Fruit fly (Drosophila melanogaster) Kc167 (cell line): Measurements from ENCODE around the gene CG9628.

Experiments
- Myc ChIP-seq: fragments of >200 bp; optimal IDR thresholded peaks from 2 replicates; lab custom pipeline; 2017; ENCODE audit warnings: missing external identifiers
- h ChIP-seq: fragments of >200 bp; optimal IDR thresholded peaks from 3 replicates; lab custom pipeline; 2018; ENCODE audit warnings: missing external identifiers
- insv ChIP-seq: fragments of >200 bp; optimal IDR thresholded peaks from 3 replicates; lab custom pipeline; 2018; ENCODE audit warnings: missing external identifiers
- psq ChIP-seq: fragments of >200 bp; optimal IDR thresholded peaks from 2 replicates; lab custom pipeline; 2017; ENCODE audit warnings: missing external identifiers
- ttk ChIP-seq: sonication (Bioruptor generic); optimal IDR thresholded peaks from 2 replicates; lab custom pipeline; 2017; ENCODE audit warnings: missing external identifiers

dm6 chr3L:14617511-14618217, 4.9 kb upstream of the CG9628 start:
- TF ChIP-seq h (lab: Kevin White, UChicago), result no peak
- TF ChIP-seq psq, result no peak
- no peak for TF ChIP-seq insv (lab: Kevin White, UChicago)
- no peak for TF ChIP-seq ttk (lab: Kevin White, UChicago)
- TF ChIP-seq Myc (lab: Kevin White, UChicago), result no peak
